Fruit fly (Drosophila melanogaster) whole organism, wandering third instar larva: ENCODE results near the gene Arpc1.

Source experiments
- Abd-B ChIP-seq: fragments of >200 bp; optimal IDR thresholded peaks from 2 replicates; lab custom pipeline; 2017; ENCODE audit warnings: missing biosample characterization, missing genetic modification characterization
- CG32264 ChIP-seq: fragments of 200-800 bp; sonication (Bioruptor generic); optimal IDR thresholded peaks from 2 replicates; lab custom pipeline; 2016; ENCODE audit warnings: missing biosample characterization, missing genetic modification characterization
- CG9705 ChIP-seq: fragments of 200-800 bp; sonication (Bioruptor generic); optimal IDR thresholded peaks from 2 replicates; lab custom pipeline; 2018; ENCODE audit warnings: missing biosample characterization, mild to moderate bottlenecking, missing genetic modification characterization
- CrebA ChIP-seq: fragments of 200-800 bp; sonication (Bioruptor generic); optimal IDR thresholded peaks from 2 replicates; lab custom pipeline; 2016; ENCODE audit warnings: missing biosample characterization, mild to moderate bottlenecking, missing genetic modification characterization, borderline replicate concordance
- Dfd ChIP-seq: fragments of >200 bp; optimal IDR thresholded peaks from 2 replicates; lab custom pipeline; 2017; ENCODE audit warnings: missing biosample characterization, missing genetic modification characterization
- Dif ChIP-seq: fragments of 200-275, 200-300 bp; sonication (Bioruptor generic); optimal IDR thresholded peaks from 2 replicates; lab custom pipeline; 2018; ENCODE audit warnings: missing biosample characterization, missing genetic modification characterization; ENCODE audit not compliant: partially characterized antibody
- GATAd ChIP-seq: sonication (Bioruptor generic); optimal IDR thresholded peaks from 2 replicates; lab custom pipeline; 2016; ENCODE audit warnings: missing biosample characterization, missing genetic modification characterization
- HLH106 ChIP-seq: fragments of 200-800 bp; optimal IDR thresholded peaks from 3 replicates; lab custom pipeline; 2019; ENCODE audit warnings: missing biosample characterization, mild to moderate bottlenecking, missing genetic modification characterization, moderate library complexity
- Hnf4 ChIP-seq: fragments of 200-800 bp; sonication (Bioruptor generic); optimal IDR thresholded peaks from 2 replicates; lab custom pipeline; 2016; ENCODE audit warnings: missing biosample characterization, mild to moderate bottlenecking, missing genetic modification characterization
- Hr78 ChIP-seq: fragments of >200 bp; optimal IDR thresholded peaks from 2 replicates; lab custom pipeline; 2017; ENCODE audit warnings: missing biosample characterization, missing genetic modification characterization
- Hr83 ChIP-seq: fragments of 200-300 bp; sonication (Bioruptor generic); optimal IDR thresholded peaks from 2 replicates; lab custom pipeline; 2016; ENCODE audit warnings: missing biosample characterization, mild to moderate bottlenecking, missing genetic modification characterization, moderate library complexity; ENCODE audit not compliant: poor library complexity, severe bottlenecking
- Jra ChIP-seq: sonication (Bioruptor generic); optimal IDR thresholded peaks from 2 replicates; lab custom pipeline; 2016; ENCODE audit warnings: missing biosample characterization, missing genetic modification characterization
- Mio ChIP-seq: sonication (Bioruptor generic); optimal IDR thresholded peaks from 2 replicates; lab custom pipeline; 2016; ENCODE audit warnings: missing biosample characterization, missing genetic modification characterization
- Myc ChIP-seq: fragments of >200 bp; optimal IDR thresholded peaks from 2 replicates; lab custom pipeline; 2017
- N ChIP-seq: fragments of >200 bp; optimal IDR thresholded peaks from 2 replicates; lab custom pipeline; 2018; ENCODE audit warnings: missing biosample characterization, missing external identifiers, missing genetic modification characterization
- OdsH ChIP-seq: fragments of 200-800 bp; sonication (Bioruptor generic); optimal IDR thresholded peaks from 2 replicates; lab custom pipeline; 2016; ENCODE audit warnings: missing biosample characterization, mild to moderate bottlenecking, missing genetic modification characterization
- Rel ChIP-seq, 2 experiments: fragments of 200-800 bp; sonication (Bioruptor generic) in 1 of 2; optimal IDR thresholded peaks; 2 replicates in 1 of 2; 3 replicates in 1 of 2; lab custom pipeline; 2016 to 2019; ENCODE audit warnings: mild to moderate bottlenecking in 2 of 2, missing biosample characterization in 2 of 2, missing genetic modification characterization in 2 of 2, moderate library complexity in 1 of 2
- Sp1 ChIP-seq: fragments of 200-800 bp; sonication (Bioruptor generic); optimal IDR thresholded peaks from 3 replicates; lab custom pipeline; 2019; ENCODE audit warnings: missing biosample characterization, mild to moderate bottlenecking, missing genetic modification characterization, moderate library complexity
- Vsx2 ChIP-seq: fragments of 200-300, 225-300 bp; sonication (Bioruptor generic); optimal IDR thresholded peaks from 2 replicates; lab custom pipeline; 2018; ENCODE audit warnings: missing biosample characterization, missing genetic modification characterization; ENCODE audit not compliant: partially characterized antibody
- br ChIP-seq: fragments of 200-800 bp; sonication (Bioruptor generic); optimal IDR thresholded peaks from 2 replicates; lab custom pipeline; 2016; ENCODE audit warnings: missing biosample characterization, missing genetic modification characterization
- brk ChIP-seq: fragments of 200-800 bp; sonication (Bioruptor generic); optimal IDR thresholded peaks from 2 replicates; lab custom pipeline; 2016; ENCODE audit warnings: missing biosample characterization, mild to moderate bottlenecking, missing genetic modification characterization
- dl ChIP-seq, 2 experiments: fragments of 175-275, 200-275 bp in 1 of 2; fragments of 200-275 bp in 1 of 2; sonication (Bioruptor generic); optimal IDR thresholded peaks; lab custom pipeline; 2018; ENCODE audit warnings: mild to moderate bottlenecking in 2 of 2, missing biosample characterization in 2 of 2, missing genetic modification characterization in 2 of 2, moderate library complexity in 2 of 2; ENCODE audit not compliant: partially characterized antibody in 2 of 2, insufficient read depth in 1 of 2
- dmrt93B ChIP-seq: fragments of 200-800 bp; sonication (Bioruptor generic); optimal IDR thresholded peaks from 2 replicates; lab custom pipeline; 2018; ENCODE audit warnings: missing biosample characterization, mild to moderate bottlenecking, missing genetic modification characterization
- dsf ChIP-seq: sonication (Bioruptor generic); optimal IDR thresholded peaks from 2 replicates; lab custom pipeline; 2016; ENCODE audit warnings: missing biosample characterization, missing genetic modification characterization, borderline replicate concordance
- ey ChIP-seq: fragments of 200-800 bp; sonication (Bioruptor generic); optimal IDR thresholded peaks from 2 replicates; lab custom pipeline; 2016; ENCODE audit warnings: missing biosample characterization, missing genetic modification characterization
- foxo ChIP-seq, 2 experiments: fragments of 200-800 bp; sonication (Bioruptor generic); optimal IDR thresholded peaks; 2 replicates in 1 of 2; 3 replicates in 1 of 2; lab custom pipeline; 2016 to 2017; ENCODE audit warnings: missing biosample characterization in 2 of 2, missing genetic modification characterization in 2 of 2
- fru ChIP-seq: fragments of 200-800 bp; sonication (Bioruptor generic); optimal IDR thresholded peaks from 3 replicates; lab custom pipeline; 2016; ENCODE audit warnings: missing biosample characterization, mild to moderate bottlenecking, missing genetic modification characterization
- h ChIP-seq: fragments of 200-800 bp; sonication (Bioruptor generic); optimal IDR thresholded peaks from 3 replicates; lab custom pipeline; 2016; ENCODE audit warnings: missing biosample characterization, mild to moderate bottlenecking, missing genetic modification characterization
- jim ChIP-seq: fragments of 175-275, 200-325 bp; sonication (Bioruptor generic); optimal IDR thresholded peaks from 2 replicates; lab custom pipeline; 2016; ENCODE audit warnings: missing biosample characterization, mild to moderate bottlenecking, missing genetic modification characterization
- lola ChIP-seq: fragments of >200 bp; optimal IDR thresholded peaks from 2 replicates; lab custom pipeline; 2017; ENCODE audit warnings: missing biosample characterization, missing genetic modification characterization
- pan ChIP-seq: fragments of >200 bp; optimal IDR thresholded peaks from 2 replicates; lab custom pipeline; 2017
- psq ChIP-seq: fragments of 200-800 bp; sonication (Bioruptor generic); optimal IDR thresholded peaks from 3 replicates; lab custom pipeline; 2017; ENCODE audit warnings: missing biosample characterization, mild to moderate bottlenecking, missing genetic modification characterization, moderate library complexity
- rgr ChIP-seq: fragments of 200-800 bp; sonication (Bioruptor generic); optimal IDR thresholded peaks from 3 replicates; lab custom pipeline; 2016; ENCODE audit warnings: missing biosample characterization, mild to moderate bottlenecking, missing genetic modification characterization
- sage ChIP-seq: fragments of 200-800 bp; sonication (Bioruptor generic); optimal IDR thresholded peaks from 2 replicates; lab custom pipeline; 2016; ENCODE audit warnings: missing biosample characterization, mild to moderate bottlenecking, missing genetic modification characterization
- sv ChIP-seq: fragments of 200-800 bp; sonication (Bioruptor generic); optimal IDR thresholded peaks from 3 replicates; lab custom pipeline; 2016; ENCODE audit warnings: missing biosample characterization, missing genetic modification characterization
- tai ChIP-seq: sonication (Bioruptor generic); optimal IDR thresholded peaks from 2 replicates; lab custom pipeline; 2016; ENCODE audit warnings: missing biosample characterization, missing genetic modification characterization
- usp ChIP-seq: fragments of >200 bp; optimal IDR thresholded peaks from 2 replicates; lab custom pipeline; 2017; ENCODE audit warnings: missing biosample characterization, missing genetic modification characterization
- woc ChIP-seq: sonication (Bioruptor generic); optimal IDR thresholded peaks from 2 replicates; lab custom pipeline; 2016; ENCODE audit warnings: missing biosample characterization, mild to moderate bottlenecking, missing genetic modification characterization

The Arpc1 gene

DNA sequence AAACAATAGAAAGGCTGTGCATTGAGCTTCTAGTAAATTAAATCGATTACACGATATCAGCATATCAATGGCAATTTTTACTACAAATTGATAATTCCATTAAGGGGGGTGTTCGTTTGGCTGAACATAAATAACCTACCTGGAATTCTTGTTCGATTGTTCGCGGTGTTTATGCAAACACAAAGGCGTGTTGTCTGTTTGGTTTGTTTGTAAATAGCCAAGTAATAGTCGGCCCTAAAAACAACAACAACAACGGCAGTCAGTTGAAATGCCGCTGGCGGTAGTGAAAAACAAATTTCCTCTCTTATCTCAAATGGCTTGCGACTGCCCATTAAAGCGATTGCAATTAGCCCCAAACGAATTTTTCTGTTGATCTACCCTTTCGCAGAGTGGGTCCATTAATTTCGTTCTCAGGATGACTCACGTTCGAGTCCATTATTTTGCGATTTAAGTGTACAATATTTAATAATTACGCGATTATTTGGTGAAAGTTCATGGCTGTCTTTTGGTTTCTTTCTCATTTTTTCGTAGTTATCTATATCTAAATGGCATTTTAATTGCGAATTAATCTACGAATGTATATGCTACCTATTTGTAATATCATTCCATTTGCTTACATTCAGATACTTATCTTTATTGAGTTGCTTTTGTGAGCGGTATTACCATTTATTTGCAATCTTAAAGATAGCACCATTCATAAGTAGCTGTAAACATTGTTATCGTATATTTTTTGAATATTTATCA, 9.3 kb upstream of the Arpc1 start:
- TF ChIP-seq Dif (GFP tag; lab: Kevin White, UChicago) = no peak
- TF ChIP-seq fru (GFP tag; lab: Kevin White, UChicago) = no peak
- no peak for TF ChIP-seq Abd-B (GFP tag; lab: Kevin White, UChicago)
- TF ChIP-seq CG32264 (GFP tag; lab: Kevin White, UChicago) = no peak
- TF ChIP-seq foxo (GFP tag; optimal IDR thresholded peaks at IDR 0.05; lab: Kevin White, UChicago) = peak in 1 of 2 experiments; percentile 21
- peak; percentile 41 for TF ChIP-seq h (GFP tag; lab: Kevin White, UChicago)
- TF ChIP-seq sage (GFP tag; lab: Kevin White, UChicago) = no peak
- no peak for TF ChIP-seq tai (GFP tag; lab: Kevin White, UChicago)
- peak; percentile 2 for TF ChIP-seq OdsH (GFP tag; lab: Kevin White, UChicago)
- no peak for TF ChIP-seq Rel (GFP tag; optimal IDR thresholded peaks at IDR 0.05; lab: Kevin White, UChicago)
- no peak for TF ChIP-seq Rel (tag; optimal IDR thresholded peaks at IDR 0.05; lab: Kevin White, UChicago)
- no peak for TF ChIP-seq CG9705 (GFP tag; lab: Kevin White, UChicago)
- no peak for TF ChIP-seq dmrt93B
- TF ChIP-seq dsf (GFP tag; lab: Kevin White, UChicago) = no peak
- TF ChIP-seq CrebA = no peak
- TF ChIP-seq brk (GFP tag; lab: Kevin White, UChicago) = peak; percentile 30
- peak; percentile 14 for TF ChIP-seq sv (GFP tag; lab: Kevin White, UChicago)
- TF ChIP-seq GATAd = no peak
- TF ChIP-seq br (GFP tag; lab: Kevin White, UChicago) = peak; percentile 56
- no peak for TF ChIP-seq Jra (GFP tag; lab: Kevin White, UChicago)
- no peak for TF ChIP-seq Hnf4
- TF ChIP-seq usp (GFP tag; lab: Kevin White, UChicago) = no peak
- TF ChIP-seq Dfd (GFP tag; lab: Kevin White, UChicago) = no peak
- no peak for TF ChIP-seq Hr78 (GFP tag; lab: Kevin White, UChicago)
- no peak for TF ChIP-seq Hr83 (GFP tag; lab: Kevin White, UChicago)
- TF ChIP-seq dl (GFP tag; optimal IDR thresholded peaks at IDR 0.05; lab: Kevin White, UChicago; ENCODE audit: insufficient read depth in 1 of 2, partially characterized antibody in 2 of 2) = no peak
- no peak for TF ChIP-seq woc
- no peak for TF ChIP-seq Vsx2 (GFP tag; lab: Kevin White, UChicago)
- no peak for TF ChIP-seq pan (lab: Kevin White, UChicago)
- no peak for TF ChIP-seq Myc (lab: Kevin White, UChicago)
- no peak for TF ChIP-seq N
- TF ChIP-seq ey (GFP tag; lab: Kevin White, UChicago) = peak; percentile 13
- no peak for TF ChIP-seq Mio (GFP tag; lab: Kevin White, UChicago)
- TF ChIP-seq lola (GFP tag; lab: Kevin White, UChicago) = no peak
- TF ChIP-seq jim (GFP tag; lab: Kevin White, UChicago) = no peak
- peak; percentile 39 for TF ChIP-seq Sp1
- TF ChIP-seq psq (GFP tag; lab: Kevin White, UChicago) = no peak
- peak; percentile 41 for TF ChIP-seq HLH106
- TF ChIP-seq rgr (GFP tag; lab: Kevin White, UChicago) = no peak
- TF ChIP-seq, all 38 proteins: peak for 9

DNA sequence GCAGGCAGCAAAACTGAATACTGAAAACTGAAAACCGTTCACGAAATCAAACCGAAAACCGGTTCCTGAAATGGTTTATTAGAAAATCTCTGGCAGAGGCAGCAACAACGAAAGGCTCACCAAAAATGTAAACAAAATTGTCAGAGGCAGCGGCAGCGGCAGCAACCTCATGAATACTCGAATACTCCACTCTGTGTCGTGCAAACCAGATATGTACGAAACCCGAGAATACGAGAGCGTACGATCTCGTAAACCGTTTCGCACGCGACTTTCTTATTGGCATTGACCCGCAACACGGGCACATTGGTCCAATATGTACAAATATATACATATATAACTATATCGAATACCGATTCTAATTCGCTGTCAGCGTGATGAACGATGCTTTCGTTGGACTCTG, 8.0 kb upstream of the Arpc1 start:
- TF ChIP-seq h (GFP tag; lab: Kevin White, UChicago) (peak; percentile 16), psq (GFP tag; lab: Kevin White, UChicago) (peak; percentile 17), Abd-B (GFP tag; lab: Kevin White, UChicago) (no peak), sage (GFP tag; lab: Kevin White, UChicago) (peak; percentile 63), Dif (GFP tag; lab: Kevin White, UChicago) (no peak), Rel (GFP tag; optimal IDR thresholded peaks at IDR 0.05; lab: Kevin White, UChicago) (no peak), Rel (tag; optimal IDR thresholded peaks at IDR 0.05; lab: Kevin White, UChicago) (no peak), dsf (GFP tag; lab: Kevin White, UChicago) (no peak), rgr (GFP tag; lab: Kevin White, UChicago) (no peak)
